Fruit fly (Drosophila melanogaster): ENCODE measurements around the gene Mettl3.

Gene Mettl3

dm6 chr3R:24050690-24051440 lies 18.9 kb downstream of the Mettl3 start, which contains the start of the genes Atg6 and Pisd (continued):
- TF ChIP-seq CG4424 (GFP tag; optimal IDR thresholded peaks at IDR 0.05) = no peak
- peak; percentile 16 for TF ChIP-seq CG15601 (tag; optimal IDR thresholded peaks at IDR 0.05)
- no peak for TF ChIP-seq CG6683 (GFP tag; optimal IDR thresholded peaks at IDR 0.05)
- TF ChIP-seq Drgx (GFP tag; IDR thresholded peaks at IDR 0.05) = no peak
- TF ChIP-seq CG10147 (GFP tag; optimal IDR thresholded peaks at IDR 0.05) = peak; percentile 31
- no peak for TF ChIP-seq CG7928 (GFP tag; optimal IDR thresholded peaks at IDR 0.05)
- TF ChIP-seq ewg (GFP tag; optimal IDR thresholded peaks at IDR 0.05) = peak; percentile 8
- no peak for TF ChIP-seq CG43689 (GFP tag; IDR thresholded peaks at IDR 0.05)
- TF ChIP-seq nmo (GFP tag; optimal IDR thresholded peaks at IDR 0.05) = peak; percentile 12
- no peak for TF ChIP-seq CG32772 (GFP tag; IDR thresholded peaks at IDR 0.05)
- TF ChIP-seq CG18011 (GFP tag; optimal IDR thresholded peaks at IDR 0.05) = peak; percentile 27
- TF ChIP-seq cg (GFP tag; optimal IDR thresholded peaks at IDR 0.05) = peak; percentile 2
- no peak for TF ChIP-seq CG16863 (GFP tag; optimal IDR thresholded peaks at IDR 0.05)
- TF ChIP-seq Oli (tag; optimal IDR thresholded peaks at IDR 0.05) = no peak
- no peak for TF ChIP-seq bowl (GFP tag; IDR thresholded peaks at IDR 0.05)
- TF ChIP-seq Nf-YA (GFP tag; IDR thresholded peaks at IDR 0.05) = no peak
- TF ChIP-seq CG3847 (GFP tag; IDR thresholded peaks at IDR 0.05) = peak; percentile 61
- no peak for TF ChIP-seq D19B (GFP tag; optimal IDR thresholded peaks at IDR 0.05)
- no peak for TF ChIP-seq odd (GFP tag; optimal IDR thresholded peaks at IDR 0.05)
- TF ChIP-seq sqz (GFP tag; optimal IDR thresholded peaks at IDR 0.05) = no peak
- peak; percentile 4 for TF ChIP-seq unpg (GFP tag; optimal IDR thresholded peaks at IDR 0.05)
- TF ChIP-seq crol (GFP tag; IDR thresholded peaks at IDR 0.05) = no peak
- peak; percentile 50; the same call in 2 of the 3 replicates for TF ChIP-seq CG34224 (GFP tag; IDR thresholded peaks at IDR 0.05; ENCODE audit: partially characterized antibody)
- peak; percentile 77 for TF ChIP-seq oc (tag; optimal IDR thresholded peaks at IDR 0.05)
- no peak for TF ChIP-seq CG18262 (tag; optimal IDR thresholded peaks at IDR 0.05)
- no peak for TF ChIP-seq eve (GFP tag; optimal IDR thresholded peaks at IDR 0.05)
- TF ChIP-seq CG12659 (GFP tag; optimal IDR thresholded peaks at IDR 0.05) = peak; percentile 36
- TF ChIP-seq CrebB (tag; optimal IDR thresholded peaks at IDR 0.05) = peak; percentile 40
- TF ChIP-seq CG11723 (GFP tag; optimal IDR thresholded peaks at IDR 0.05) = no peak
- peak; percentile 27 for TF ChIP-seq HLH54F (GFP tag; optimal IDR thresholded peaks at IDR 0.05)
- no peak for TF ChIP-seq pan (optimal IDR thresholded peaks at IDR 0.05)
- TF ChIP-seq pan (GFP tag; optimal IDR thresholded peaks at IDR 0.05 in 1 of 2, IDR thresholded peaks at IDR 0.05 in 1 of 2) = no peak
- no peak for TF ChIP-seq CG31365 (tag; optimal IDR thresholded peaks at IDR 0.05)
- TF ChIP-seq CG30431 (GFP tag; optimal IDR thresholded peaks at IDR 0.05) = no peak
- no peak for TF ChIP-seq lov (optimal IDR thresholded peaks at IDR 0.05)
- TF ChIP-seq lov (GFP tag; IDR thresholded peaks at IDR 0.05) = no peak
- TF ChIP-seq yki (optimal IDR thresholded peaks at IDR 0.05) = no peak
- peak; percentile 84 for TF ChIP-seq kni (GFP tag; optimal IDR thresholded peaks at IDR 0.05)
- no peak for TF ChIP-seq Atf3 (GFP tag; optimal IDR thresholded peaks at IDR 0.05)
- TF ChIP-seq z (GFP tag; IDR thresholded peaks at IDR 0.05) = no peak
- TF ChIP-seq Atf-2 (GFP tag; optimal IDR thresholded peaks at IDR 0.05) = no peak
- TF ChIP-seq CG9609 (GFP tag; optimal IDR thresholded peaks at IDR 0.05) = peak; percentile 11
- TF ChIP-seq gfzf (GFP tag; optimal IDR thresholded peaks at IDR 0.05) = peak; percentile 28
- no peak for TF ChIP-seq nerfin-2 (GFP tag; IDR thresholded peaks at IDR 0.05; ENCODE audit: partially characterized antibody)
- TF ChIP-seq CG4404 (GFP tag; IDR thresholded peaks at IDR 0.05) = no peak
- TF ChIP-seq HLHmδ (GFP tag; optimal IDR thresholded peaks at IDR 0.05) = no peak
- no peak for TF ChIP-seq CG6175 (GFP tag; IDR thresholded peaks at IDR 0.05)
- peak; percentile 18 for TF ChIP-seq Dp (GFP tag; optimal IDR thresholded peaks at IDR 0.05)
- no peak for TF ChIP-seq bsh (GFP tag; optimal IDR thresholded peaks at IDR 0.05)
- TF ChIP-seq en (GFP tag; optimal IDR thresholded peaks at IDR 0.05) = no peak

All from whole organism, embryonic.